Fruit fly (Drosophila melanogaster) whole organism, embryonic: Measurements from ENCODE around the gene Polr1D.

ENCODE experiments used
- Abd-B ChIP-seq: fragments of 200-800 bp; sonication (Bioruptor generic); optimal IDR thresholded peaks from 2 replicates; lab custom pipeline; 2018; ENCODE audit warnings: missing biosample characterization, mild to moderate bottlenecking, missing genetic modification characterization, moderate library complexity
- Bgb ChIP-seq: fragments of 200-800 bp; sonication (Bioruptor generic); IDR thresholded peaks from 2 replicates; pipeline ENCODE4 v1.3.6; 2022; ENCODE audit warnings: missing biosample characterization, missing genetic modification characterization; ENCODE audit not compliant: partially characterized antibody
- Bteb2 ChIP-seq: fragments of 200-800 bp; sonication (Bioruptor generic); optimal IDR thresholded peaks from 2 replicates; lab custom pipeline; 2016; ENCODE audit warnings: missing biosample characterization, missing genetic modification characterization
- CG11093 ChIP-seq: fragments of 200-800 bp; sonication (Bioruptor generic); IDR thresholded peaks from 3 replicates; pipeline ENCODE4 v1.3.6; 2022; ENCODE audit warnings: missing biosample characterization, missing genetic modification characterization
- CG11695 ChIP-seq: fragments of 200-800 bp; sonication (Bioruptor generic); IDR thresholded peaks from 3 replicates; pipeline ENCODE4 v1.3.6; 2022; ENCODE audit warnings: missing biosample characterization, missing genetic modification characterization
- CG12942 ChIP-seq: fragments of 200-800 bp; sonication (Bioruptor generic); optimal IDR thresholded peaks from 3 replicates; lab custom pipeline; 2016; ENCODE audit warnings: missing biosample characterization, missing genetic modification characterization
- CG14710 ChIP-seq: fragments of 200-800 bp; sonication (Bioruptor generic); optimal IDR thresholded peaks from 3 replicates; lab custom pipeline; 2019; ENCODE audit warnings: missing biosample characterization, mild to moderate bottlenecking, missing genetic modification characterization, moderate library complexity
- CG1529 ChIP-seq: fragments of 200-800 bp; sonication (Bioruptor generic); optimal IDR thresholded peaks from 3 replicates; lab custom pipeline; 2018; ENCODE audit warnings: missing biosample characterization, missing genetic modification characterization
- CG16813 ChIP-seq: fragments of 200-800 bp; sonication (Bioruptor generic); IDR thresholded peaks from 3 replicates; pipeline ENCODE4 v1.3.6; 2022; ENCODE audit warnings: missing biosample characterization, missing genetic modification characterization; ENCODE audit not compliant: partially characterized antibody
- CG17359 ChIP-seq: fragments of 200-800 bp; sonication (Bioruptor generic); optimal IDR thresholded peaks from 3 replicates; lab custom pipeline; 2018; ENCODE audit warnings: missing biosample characterization, mild to moderate bottlenecking, missing genetic modification characterization, moderate library complexity
- CG17361 ChIP-seq: fragments of 200-800 bp; sonication (Bioruptor generic); IDR thresholded peaks from 3 replicates; pipeline ENCODE4 v1.3.6; 2022; ENCODE audit warnings: missing biosample characterization, missing genetic modification characterization
- CG18599 ChIP-seq: fragments of 200-800 bp; sonication (Bioruptor generic); optimal IDR thresholded peaks from 3 replicates; lab custom pipeline; 2017; ENCODE audit warnings: missing biosample characterization, missing genetic modification characterization, mild to moderate bottlenecking, moderate library complexity, missing genetic modification reagents
- CG18764 ChIP-seq: fragments of 200-800 bp; sonication (Bioruptor generic); optimal IDR thresholded peaks from 3 replicates; lab custom pipeline; 2016; ENCODE audit warnings: missing biosample characterization, missing genetic modification characterization
- CG30020 ChIP-seq: fragments of 200-800 bp; optimal IDR thresholded peaks from 2 replicates; lab custom pipeline; 2019; ENCODE audit warnings: missing biosample characterization, mild to moderate bottlenecking, missing genetic modification characterization, moderate library complexity
- CG31441 ChIP-seq: fragments of 200-800 bp; sonication (Bioruptor generic); IDR thresholded peaks from 2 replicates; pipeline ENCODE4 v1.3.6; 2022; ENCODE audit warnings: missing biosample characterization, missing genetic modification characterization
- CG33213 ChIP-seq: fragments of 200-800 bp; sonication (Bioruptor generic); optimal IDR thresholded peaks from 3 replicates; lab custom pipeline; 2016; ENCODE audit warnings: missing biosample characterization, missing genetic modification characterization
- CG34376 ChIP-seq: fragments of 200-800 bp; sonication (Bioruptor generic); optimal IDR thresholded peaks from 2 replicates; lab custom pipeline; 2018; ENCODE audit warnings: missing biosample characterization, mild to moderate bottlenecking, missing genetic modification characterization
- CG4424 ChIP-seq: fragments of 200-800 bp; sonication (Bioruptor generic); optimal IDR thresholded peaks from 3 replicates; lab custom pipeline; 2016; ENCODE audit warnings: missing biosample characterization, missing genetic modification characterization
- CG6813 ChIP-seq: fragments of 200-800 bp; sonication (Bioruptor generic); optimal IDR thresholded peaks from 2 replicates; lab custom pipeline; 2017; ENCODE audit warnings: missing biosample characterization, missing genetic modification characterization, mild to moderate bottlenecking, moderate library complexity, missing genetic modification reagents
- CG7928 ChIP-seq: fragments of 200-800 bp; sonication (Bioruptor generic); optimal IDR thresholded peaks from 2 replicates; lab custom pipeline; 2017; ENCODE audit warnings: missing biosample characterization, mild to moderate bottlenecking, missing genetic modification characterization
- D19B ChIP-seq: fragments of 200-800 bp; sonication (Bioruptor generic); optimal IDR thresholded peaks from 2 replicates; lab custom pipeline; 2017; ENCODE audit warnings: missing biosample characterization, mild to moderate bottlenecking, missing genetic modification characterization
- Doc3 ChIP-seq: fragments of 200-800 bp; sonication (Bioruptor generic); IDR thresholded peaks from 3 replicates; pipeline ENCODE4 v1.3.6; 2022; ENCODE audit warnings: missing biosample characterization, missing genetic modification characterization; ENCODE audit not compliant: partially characterized antibody
- Drgx ChIP-seq: fragments of 200-800 bp; sonication (Bioruptor generic); IDR thresholded peaks from 2 replicates; pipeline ENCODE4 v1.3.6; 2022; ENCODE audit warnings: missing biosample characterization, missing genetic modification characterization
- E2f2 ChIP-seq: fragments of 200-800 bp; sonication (Bioruptor generic); IDR thresholded peaks from 2 replicates; pipeline ENCODE4 v1.3.6; 2022; ENCODE audit warnings: missing biosample characterization, missing genetic modification characterization
- H15 ChIP-seq: fragments of 200-800 bp; sonication (Bioruptor generic); IDR thresholded peaks from 3 replicates; pipeline ENCODE4 v1.3.6; 2022; ENCODE audit warnings: missing biosample characterization, missing genetic modification characterization
- H2.0 ChIP-seq: fragments of 200-800 bp; sonication (Bioruptor generic); IDR thresholded peaks from 2 replicates; pipeline ENCODE4 v1.3.6; 2022; ENCODE audit warnings: missing biosample characterization, missing genetic modification characterization
- Hmr ChIP-seq: fragments of 200-800 bp; sonication (Bioruptor generic); optimal IDR thresholded peaks from 3 replicates; lab custom pipeline; 2017; ENCODE audit warnings: mild to moderate bottlenecking, missing biosample characterization, missing genetic modification reagents, missing genetic modification characterization
- NK7.1 ChIP-seq: fragments of 200-800 bp; sonication (Bioruptor generic); optimal IDR thresholded peaks from 3 replicates; lab custom pipeline; 2016; ENCODE audit warnings: missing biosample characterization, missing genetic modification characterization
- Rfx ChIP-seq: fragments of 200-800 bp; sonication (Bioruptor generic); IDR thresholded peaks from 2 replicates; pipeline ENCODE4 v1.3.6; 2022; ENCODE audit warnings: missing biosample characterization, missing genetic modification characterization
- Spps ChIP-seq: fragments of 200-800 bp; sonication (Bioruptor generic); optimal IDR thresholded peaks from 2 replicates; lab custom pipeline; 2018; ENCODE audit warnings: missing biosample characterization, mild to moderate bottlenecking, missing genetic modification characterization
- bab2 ChIP-seq: fragments of 200-800 bp; sonication (Bioruptor generic); optimal IDR thresholded peaks from 2 replicates; lab custom pipeline; 2016; ENCODE audit warnings: missing biosample characterization, missing genetic modification characterization
- bowl ChIP-seq: fragments of 200-800 bp; sonication (Bioruptor generic); IDR thresholded peaks from 2 replicates; pipeline ENCODE4 v1.3.6; 2022; ENCODE audit warnings: missing biosample characterization, missing genetic modification characterization
- cad ChIP-seq: fragments of >200 bp; optimal IDR thresholded peaks from 2 replicates; lab custom pipeline; 2017; ENCODE audit warnings: missing biosample characterization, missing genetic modification characterization
- dati ChIP-seq: fragments of 200-800 bp; sonication (Bioruptor generic); IDR thresholded peaks from 2 replicates; pipeline ENCODE4 v1.3.6; 2022; ENCODE audit warnings: missing biosample characterization, missing genetic modification characterization
- eve ChIP-seq, 2 experiments: fragments of >200 bp; optimal IDR thresholded peaks; 2 replicates each; lab custom pipeline; 2017; ENCODE audit warnings: missing biosample characterization in 2 of 2, missing genetic modification characterization in 2 of 2
- fd3F ChIP-seq: fragments of 200-800 bp; sonication (Bioruptor generic); optimal IDR thresholded peaks from 2 replicates; lab custom pipeline; 2018; ENCODE audit warnings: missing biosample characterization, mild to moderate bottlenecking, missing genetic modification characterization, moderate library complexity
- gem ChIP-seq: fragments of 200-800 bp; sonication (Bioruptor generic); optimal IDR thresholded peaks from 2 replicates; lab custom pipeline; 2019; ENCODE audit warnings: missing biosample characterization, mild to moderate bottlenecking, missing genetic modification characterization, moderate library complexity
- gro ChIP-seq: fragments of 200-800 bp; sonication (Bioruptor generic); optimal IDR thresholded peaks from 2 replicates; lab custom pipeline; 2016; ENCODE audit warnings: missing biosample characterization, missing genetic modification characterization
- gsb ChIP-seq: fragments of 200-800 bp; sonication (Bioruptor generic); IDR thresholded peaks from 2 replicates; pipeline ENCODE4 v1.3.6; 2022; ENCODE audit warnings: missing biosample characterization, missing genetic modification characterization
- ham ChIP-seq: fragments of 200-800 bp; sonication (Bioruptor generic); IDR thresholded peaks from 2 replicates; pipeline ENCODE4 v1.3.6; 2022; ENCODE audit warnings: missing biosample characterization, missing genetic modification characterization
- lab ChIP-seq: fragments of 200-800 bp; sonication (Bioruptor generic); optimal IDR thresholded peaks from 3 replicates; lab custom pipeline; 2017; ENCODE audit warnings: missing biosample characterization, missing genetic modification characterization, mild to moderate bottlenecking, moderate library complexity, missing genetic modification reagents
- nmo ChIP-seq: fragments of 200-800 bp; sonication (Bioruptor generic); optimal IDR thresholded peaks from 2 replicates; lab custom pipeline; 2018; ENCODE audit warnings: missing biosample characterization, mild to moderate bottlenecking, missing genetic modification characterization, moderate library complexity
- odd ChIP-seq: fragments of 200-800 bp; sonication (Bioruptor generic); optimal IDR thresholded peaks from 2 replicates; lab custom pipeline; 2017; ENCODE audit warnings: missing biosample characterization, mild to moderate bottlenecking, missing genetic modification characterization
- scrt ChIP-seq: fragments of 200-800 bp; sonication (Bioruptor generic); optimal IDR thresholded peaks from 2 replicates; lab custom pipeline; 2018; ENCODE audit warnings: missing biosample characterization, mild to moderate bottlenecking, missing genetic modification characterization, moderate library complexity
- sens ChIP-seq: fragments of 200-800 bp; sonication (Bioruptor generic); peaks from one replicate; lab custom pipeline; 2016; ENCODE audit warnings: missing biosample characterization, missing genetic modification characterization
- sisA ChIP-seq: fragments of 200-800 bp; sonication (Bioruptor generic); IDR thresholded peaks from 2 replicates; pipeline ENCODE4 v1.3.6; 2022; ENCODE audit warnings: missing biosample characterization, missing genetic modification characterization
- stwl ChIP-seq: fragments of 200-800 bp; sonication (Bioruptor generic); optimal IDR thresholded peaks from 3 replicates; lab custom pipeline; 2018; ENCODE audit warnings: missing biosample characterization, mild to moderate bottlenecking, missing genetic modification characterization, moderate library complexity
- unpg ChIP-seq: fragments of 200-800 bp; sonication (Bioruptor generic); optimal IDR thresholded peaks from 3 replicates; lab custom pipeline; 2018; ENCODE audit warnings: missing biosample characterization, mild to moderate bottlenecking, missing genetic modification characterization, moderate library complexity
- zen2 ChIP-seq: fragments of 200-800 bp; sonication (Bioruptor generic); IDR thresholded peaks from 3 replicates; pipeline ENCODE4 v1.3.6; 2022; ENCODE audit warnings: missing biosample characterization, missing genetic modification characterization; ENCODE audit not compliant: partially characterized antibody

Gene Polr1D

DNA sequence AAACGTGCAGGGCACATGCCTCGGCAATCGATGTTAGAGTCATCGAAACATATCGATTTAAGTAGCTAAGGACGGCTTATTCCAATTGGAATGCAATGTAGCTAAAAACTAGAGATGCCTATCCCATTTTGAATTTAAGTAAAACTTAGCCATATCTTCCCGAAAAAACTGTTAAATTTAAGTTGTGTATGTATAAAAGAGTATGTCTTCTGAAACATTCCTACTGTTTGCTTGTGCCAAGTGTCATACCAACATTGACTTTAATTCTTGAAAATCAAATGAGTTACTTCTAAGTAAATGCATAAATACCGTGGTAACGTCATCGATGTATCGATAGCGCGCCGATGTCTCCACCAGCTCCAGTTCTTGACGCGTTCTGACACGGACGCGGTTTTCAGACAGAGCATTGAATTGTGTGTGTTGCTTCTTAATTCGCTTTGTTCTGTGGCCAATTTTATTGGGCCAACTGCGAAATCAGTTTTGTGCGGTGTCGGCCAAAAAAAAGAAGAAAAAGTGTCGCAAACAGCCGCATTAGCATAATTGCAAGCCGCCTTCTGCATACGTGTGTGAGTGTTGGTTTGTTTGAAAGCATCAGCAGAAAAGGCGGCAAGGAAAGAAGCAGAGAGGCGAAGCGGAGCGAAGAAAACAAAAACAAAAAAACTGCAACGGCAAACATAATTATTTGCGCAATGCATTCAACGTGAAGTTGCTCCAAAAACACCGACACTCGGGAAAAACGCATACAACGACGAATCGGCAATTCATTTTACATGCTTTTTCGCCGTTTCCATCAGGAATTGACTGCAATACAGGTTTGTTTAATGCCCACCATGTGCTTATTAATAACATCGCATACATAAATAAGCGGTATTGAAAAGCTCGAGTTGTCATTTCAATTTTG is 1.3 kb downstream of the Polr1D start, which contains the start of gene brat (continued):
- TF ChIP-seq dati (no peak), CG14710 (tag; lab: Kevin White, UChicago) (peak; percentile 75), E2f2 (GFP tag; lab: Robert Waterston, UW) (peak; percentile 61), bowl (no peak), unpg (GFP tag; lab: Kevin White, UChicago) (peak; percentile 40), Drgx (GFP tag; lab: Robert Waterston, UW) (0 out of 2 replicates have a peak, but pooled peaks have one; percentile 21), bab2 (GFP tag; lab: Kevin White, UChicago) (peak; percentile 54), fd3F (GFP tag; lab: Kevin White, UChicago) (peak; percentile 8), Rfx (GFP tag; lab: Robert Waterston, UW) (peak; percentile 54; the same call in 1 of the 2 replicates), CG18764 (GFP tag; lab: Kevin White, UChicago) (peak; percentile 28), odd (GFP tag; lab: Kevin White, UChicago) (no peak), Hmr (GFP tag; lab: Kevin White, UChicago) (peak; percentile 67), gro (no peak), stwl (tag; lab: Kevin White, UChicago) (peak; percentile 80), CG6813 (GFP tag; lab: Kevin White, UChicago) (no peak), H15 (GFP tag; lab: Robert Waterston, UW) (no peak), CG11093 (no peak), Spps (tag; lab: Kevin White, UChicago) (no peak), CG33213 (peak; percentile 47), gem (tag; lab: Kevin White, UChicago) (peak; percentile 62), Bteb2 (GFP tag; lab: Kevin White, UChicago) (peak; percentile 35), sisA (no peak), CG4424 (peak; percentile 54), CG17359 (no peak), CG17361 (GFP tag; lab: Robert Waterston, UW) (peak; percentile 66), NK7.1 (GFP tag; lab: Kevin White, UChicago) (peak; percentile 8), nmo (peak; percentile 82), cad (GFP tag; lab: Kevin White, UChicago) (no peak), lab (GFP tag; lab: Kevin White, UChicago) (peak; percentile 40), CG31441 (GFP tag; lab: Robert Waterston, UW) (peak; percentile 38; the same call in 1 of the 2 replicates), D19B (GFP tag; lab: Kevin White, UChicago) (no peak), CG16813 (GFP tag; lab: Robert Waterston, UW) (peak; percentile 95), CG12942 (GFP tag; lab: Kevin White, UChicago) (no peak), CG18599 (GFP tag; lab: Kevin White, UChicago) (peak; percentile 49), Doc3 (GFP tag; lab: Robert Waterston, UW) (peak; percentile 84), eve (GFP tag; optimal IDR thresholded peaks at IDR 0.05; lab: Kevin White, UChicago) (no peak), CG1529 (GFP tag; lab: Kevin White, UChicago) (no peak), ham (GFP tag; lab: Robert Waterston, UW) (no peak), zen2 (GFP tag; lab: Robert Waterston, UW) (peak; percentile 78; the same call in 1 of the 3 replicates), CG34376 (GFP tag; lab: Kevin White, UChicago) (peak; percentile 14), sens (GFP tag; lab: Kevin White, UChicago) (peak; percentile 92), gsb (GFP tag; lab: Robert Waterston, UW) (no peak), H2.0 (GFP tag; lab: Robert Waterston, UW) (no peak), scrt (GFP tag; lab: Kevin White, UChicago) (no peak), CG30020 (tag; lab: Kevin White, UChicago) (peak; percentile 69), Abd-B (peak; percentile 51), CG7928 (GFP tag; lab: Kevin White, UChicago) (no peak), CG11695 (0 out of 3 replicates have a peak, but pooled peaks have one; percentile 9), Bgb (GFP tag; lab: Robert Waterston, UW) (peak; percentile 85)
